Fruit fly (Drosophila melanogaster) whole organism, embryonic: ENCODE results near the gene CG10413.
A peak's percentile ranks its signal among the peaks of the same experiment; 100 is the strongest.

Experiments
- CG11723 ChIP-seq: fragments of 200-800 bp; sonication (Bioruptor generic); optimal IDR thresholded peaks from 2 replicates; lab custom pipeline; 2017; ENCODE audit warnings: missing biosample characterization, mild to moderate bottlenecking, missing genetic modification characterization
- CG12299 ChIP-seq: fragments of 200-800 bp; sonication (Bioruptor generic); optimal IDR thresholded peaks from 2 replicates; lab custom pipeline; 2018; ENCODE audit warnings: missing biosample characterization, mild to moderate bottlenecking, missing genetic modification characterization
- CG1233 ChIP-seq: fragments of 200-800 bp; sonication (Bioruptor generic); optimal IDR thresholded peaks from 4 replicates; lab custom pipeline; 2018; ENCODE audit warnings: missing biosample characterization, mild to moderate bottlenecking, missing genetic modification characterization
- CG12744 ChIP-seq: fragments of 200-800 bp; sonication (Bioruptor generic); optimal IDR thresholded peaks from 2 replicates; lab custom pipeline; 2016; ENCODE audit warnings: missing biosample characterization, missing genetic modification characterization
- CG14667 ChIP-seq: fragments of 200-800 bp; sonication (Bioruptor generic); IDR thresholded peaks from 2 replicates; pipeline ENCODE4 v1.3.6; 2022; ENCODE audit warnings: missing biosample characterization, missing genetic modification characterization
- CG14965 ChIP-seq: fragments of 200-800 bp; sonication (Bioruptor generic); optimal IDR thresholded peaks from 2 replicates; lab custom pipeline; 2016; ENCODE audit warnings: missing biosample characterization, missing genetic modification characterization, borderline replicate concordance
- CG15479 ChIP-seq: fragments of 200-800 bp; sonication (Bioruptor generic); optimal IDR thresholded peaks from 3 replicates; lab custom pipeline; 2019; ENCODE audit warnings: missing biosample characterization, mild to moderate bottlenecking, missing genetic modification characterization, moderate library complexity
- CG2199 ChIP-seq: fragments of 200-800 bp; sonication (Bioruptor generic); IDR thresholded peaks from 3 replicates; pipeline ENCODE4 v1.3.6; 2022; ENCODE audit warnings: missing biosample characterization, missing genetic modification characterization
- CG2875 ChIP-seq: fragments of 200-800 bp; sonication (Bioruptor generic); optimal IDR thresholded peaks from 2 replicates; lab custom pipeline; 2017; ENCODE audit warnings: missing biosample characterization, mild to moderate bottlenecking, missing genetic modification characterization, missing genetic modification reagents
- CG31365 ChIP-seq: fragments of 200-800 bp; sonication (Bioruptor generic); optimal IDR thresholded peaks from 2 replicates; lab custom pipeline; 2018; ENCODE audit warnings: missing biosample characterization, mild to moderate bottlenecking, missing genetic modification characterization
- CG4328 ChIP-seq: fragments of 200-800 bp; sonication (Bioruptor generic); optimal IDR thresholded peaks from 3 replicates; lab custom pipeline; 2017; ENCODE audit warnings: missing biosample characterization, missing genetic modification reagents, missing genetic modification characterization
- CG4360 ChIP-seq: fragments of 200-800 bp; sonication (Bioruptor generic); IDR thresholded peaks from 2 replicates; pipeline ENCODE4 v1.3.6; 2022; ENCODE audit warnings: missing biosample characterization, missing genetic modification characterization
- CG4707 ChIP-seq: fragments of 200-800 bp; sonication (Bioruptor generic); optimal IDR thresholded peaks from 2 replicates; lab custom pipeline; 2018; ENCODE audit warnings: missing biosample characterization, mild to moderate bottlenecking, missing genetic modification characterization, moderate library complexity
- CG4730 ChIP-seq: fragments of 200-800 bp; sonication (Bioruptor generic); IDR thresholded peaks from 2 replicates; pipeline ENCODE4 v1.3.6; 2022; ENCODE audit warnings: missing biosample characterization, missing genetic modification characterization
- CG8089 ChIP-seq: fragments of 200-800 bp; sonication (Bioruptor generic); optimal IDR thresholded peaks from 3 replicates; lab custom pipeline; 2016; ENCODE audit warnings: missing biosample characterization, missing genetic modification characterization
- CG8281 ChIP-seq: fragments of 200-800 bp; sonication (Bioruptor generic); optimal IDR thresholded peaks from 2 replicates; lab custom pipeline; 2018; ENCODE audit warnings: missing biosample characterization, mild to moderate bottlenecking, missing genetic modification characterization, moderate library complexity
- CHES-1-like ChIP-seq: fragments of 200-800 bp; sonication (Bioruptor generic); optimal IDR thresholded peaks from 2 replicates; lab custom pipeline; 2016; ENCODE audit warnings: missing biosample characterization, missing genetic modification characterization
- Dip3 ChIP-seq: fragments of 200-800 bp; sonication (Bioruptor generic); optimal IDR thresholded peaks from 3 replicates; lab custom pipeline; 2016; ENCODE audit warnings: missing biosample characterization, missing genetic modification characterization
- Doc3 ChIP-seq: fragments of 200-800 bp; sonication (Bioruptor generic); IDR thresholded peaks from 3 replicates; pipeline ENCODE4 v1.3.6; 2022; ENCODE audit warnings: missing biosample characterization, missing genetic modification characterization; ENCODE audit not compliant: partially characterized antibody
- E2f2 ChIP-seq: fragments of 200-800 bp; sonication (Bioruptor generic); IDR thresholded peaks from 2 replicates; pipeline ENCODE4 v1.3.6; 2022; ENCODE audit warnings: missing biosample characterization, missing genetic modification characterization
- Fer2 ChIP-seq: fragments of 200-800 bp; sonication (Bioruptor generic); optimal IDR thresholded peaks from 2 replicates; lab custom pipeline; 2018; ENCODE audit warnings: missing biosample characterization, mild to moderate bottlenecking, missing genetic modification characterization, moderate library complexity
- Fer3 ChIP-seq: fragments of 200-800 bp; sonication (Bioruptor generic); optimal IDR thresholded peaks from 2 replicates; lab custom pipeline; 2018; ENCODE audit warnings: missing biosample characterization, mild to moderate bottlenecking, missing genetic modification characterization, moderate library complexity
- Six4 ChIP-seq: fragments of 200-800 bp; sonication (Bioruptor generic); optimal IDR thresholded peaks from 2 replicates; lab custom pipeline; 2016; ENCODE audit warnings: missing biosample characterization, missing genetic modification characterization
- Stat92E ChIP-seq, 3 experiments: fragments of >200 bp in 2 of 3; fragments of 200-800 bp in 1 of 3; sonication (Bioruptor generic) in 1 of 3; optimal IDR thresholded peaks; 2 replicates each; lab custom pipeline; 2017 to 2019; ENCODE audit warnings: missing biosample characterization in 3 of 3, missing genetic modification characterization in 3 of 3, mild to moderate bottlenecking in 1 of 3, moderate library complexity in 1 of 3
- Vsx1 ChIP-seq: fragments of 200-800 bp; sonication (Bioruptor generic); optimal IDR thresholded peaks from 2 replicates; lab custom pipeline; 2017; ENCODE audit warnings: missing biosample characterization, mild to moderate bottlenecking, missing genetic modification characterization, missing genetic modification reagents
- ab ChIP-seq: fragments of 200-800 bp; sonication (Bioruptor generic); optimal IDR thresholded peaks from 2 replicates; lab custom pipeline; 2016; ENCODE audit warnings: missing biosample characterization, missing genetic modification characterization
- al ChIP-seq: fragments of 200-800 bp; sonication (Bioruptor generic); IDR thresholded peaks from 2 replicates; pipeline ENCODE4 v1.3.6; 2022; ENCODE audit warnings: missing biosample characterization, missing genetic modification characterization
- ash1 ChIP-seq: fragments of 200-800 bp; sonication (Bioruptor generic); optimal IDR thresholded peaks from 2 replicates; lab custom pipeline; 2018; ENCODE audit warnings: missing biosample characterization, mild to moderate bottlenecking, missing genetic modification characterization
- bab2 ChIP-seq: fragments of 200-800 bp; sonication (Bioruptor generic); optimal IDR thresholded peaks from 2 replicates; lab custom pipeline; 2016; ENCODE audit warnings: missing biosample characterization, missing genetic modification characterization
- cato ChIP-seq: fragments of 200-800 bp; sonication (Bioruptor generic); optimal IDR thresholded peaks from 2 replicates; lab custom pipeline; 2016; ENCODE audit warnings: missing biosample characterization, missing genetic modification characterization, borderline replicate concordance
- chif ChIP-seq, 2 experiments: fragments of 200-800 bp; sonication (Bioruptor generic); optimal IDR thresholded peaks; 3 replicates each; lab custom pipeline; 2016; ENCODE audit warnings: missing biosample characterization in 2 of 2, missing genetic modification characterization in 2 of 2
- dmrt11E ChIP-seq: fragments of 200-800 bp; sonication (Bioruptor generic); optimal IDR thresholded peaks from 3 replicates; lab custom pipeline; 2018; ENCODE audit warnings: missing biosample characterization, mild to moderate bottlenecking, missing genetic modification characterization, moderate library complexity
- fu2 ChIP-seq: fragments of 200-800 bp; sonication (Bioruptor generic); optimal IDR thresholded peaks from 2 replicates; lab custom pipeline; 2016; ENCODE audit warnings: missing biosample characterization, missing genetic modification characterization
- gcm ChIP-seq: fragments of 200-800 bp; sonication (Bioruptor generic); optimal IDR thresholded peaks from 2 replicates; lab custom pipeline; 2019; ENCODE audit warnings: missing biosample characterization, mild to moderate bottlenecking, missing genetic modification characterization, moderate library complexity
- grau ChIP-seq: fragments of 200-800 bp; optimal IDR thresholded peaks from 3 replicates; lab custom pipeline; 2019; ENCODE audit warnings: missing biosample characterization, mild to moderate bottlenecking, missing genetic modification characterization, moderate library complexity
- grn ChIP-seq: fragments of 200-800 bp; sonication (Bioruptor generic); optimal IDR thresholded peaks from 3 replicates; lab custom pipeline; 2017; ENCODE audit warnings: missing biosample characterization, missing genetic modification characterization
- hb ChIP-seq: fragments of 200-800 bp; sonication (Bioruptor generic); IDR thresholded peaks from 3 replicates; pipeline ENCODE4 v1.3.6; 2022; ENCODE audit warnings: missing biosample characterization, missing genetic modification characterization; ENCODE audit not compliant: partially characterized antibody
- knrl ChIP-seq: fragments of 200-800 bp; sonication (Bioruptor generic); IDR thresholded peaks from 3 replicates; pipeline ENCODE4 v1.3.6; 2022; ENCODE audit warnings: missing biosample characterization, missing genetic modification characterization; ENCODE audit not compliant: partially characterized antibody
- lbe ChIP-seq: fragments of 200-800 bp; sonication (Bioruptor generic); optimal IDR thresholded peaks from 2 replicates; lab custom pipeline; 2016; ENCODE audit warnings: missing biosample characterization, mild to moderate bottlenecking, missing genetic modification characterization
- odd ChIP-seq: fragments of 200-800 bp; sonication (Bioruptor generic); optimal IDR thresholded peaks from 2 replicates; lab custom pipeline; 2017; ENCODE audit warnings: missing biosample characterization, mild to moderate bottlenecking, missing genetic modification characterization
- p53 ChIP-seq: fragments of 200-800 bp; sonication (Bioruptor generic); optimal IDR thresholded peaks from 2 replicates; lab custom pipeline; 2016; ENCODE audit warnings: missing biosample characterization, missing genetic modification characterization
- pb ChIP-seq: fragments of 200-800 bp; sonication (Bioruptor generic); optimal IDR thresholded peaks from 3 replicates; lab custom pipeline; 2016; ENCODE audit warnings: missing biosample characterization, missing genetic modification characterization
- pum ChIP-seq: fragments of 200-800 bp; sonication (Bioruptor generic); optimal IDR thresholded peaks from 2 replicates; lab custom pipeline; 2016; ENCODE audit warnings: missing biosample characterization, missing genetic modification characterization
- run ChIP-seq: fragments of 200-800 bp; sonication (Bioruptor generic); optimal IDR thresholded peaks from 3 replicates; lab custom pipeline; 2018; ENCODE audit warnings: missing biosample characterization, mild to moderate bottlenecking, missing genetic modification characterization
- tap ChIP-seq: fragments of 200-800 bp; optimal IDR thresholded peaks from 3 replicates; lab custom pipeline; 2019; ENCODE audit warnings: missing biosample characterization, mild to moderate bottlenecking, missing genetic modification characterization, moderate library complexity
- ttk ChIP-seq: fragments of 200-800 bp; sonication (Bioruptor generic); IDR thresholded peaks from 2 replicates; pipeline ENCODE4 v2.1.2; 2022; ENCODE audit warnings: missing biosample characterization, missing genetic modification characterization
- twi ChIP-seq: fragments of 200-800 bp; optimal IDR thresholded peaks from 2 replicates; lab custom pipeline; 2019; ENCODE audit warnings: missing biosample characterization, mild to moderate bottlenecking, missing genetic modification characterization, moderate library complexity
- zf30C ChIP-seq: fragments of 200-800 bp; sonication (Bioruptor generic); optimal IDR thresholded peaks from 3 replicates; lab custom pipeline; 2018; ENCODE audit warnings: missing biosample characterization, mild to moderate bottlenecking, missing genetic modification characterization

The CG10413 gene

dm6 chr2L:18621357-18622211 is 16.5 kb upstream of the CG10413 start (continued):
- peak; percentile 19 for TF ChIP-seq CG8281
- peak; percentile 1 for TF ChIP-seq CG4328 (GFP tag; lab: Kevin White, UChicago)
- TF ChIP-seq CG15479: no peak
- TF ChIP-seq CG2199 (GFP tag; lab: Robert Waterston, UW): 0 out of 3 replicates have a peak, but pooled peaks have one; percentile 43
- TF ChIP-seq cato (GFP tag; lab: Kevin White, UChicago): peak; percentile 17
- TF ChIP-seq tap (tag; lab: Kevin White, UChicago): peak; percentile 85
- no peak for TF ChIP-seq knrl (GFP tag; lab: Robert Waterston, UW)
- TF ChIP-seq CG14965 (GFP tag; lab: Kevin White, UChicago): no peak
- peak; percentile 86 for TF ChIP-seq grau (tag; lab: Kevin White, UChicago)
- peak; percentile 80 for TF ChIP-seq lbe (GFP tag; lab: Kevin White, UChicago)
- TF ChIP-seq fu2 (GFP tag; lab: Kevin White, UChicago): peak; percentile 60
- peak; percentile 76 for TF ChIP-seq CG1233
- TF ChIP-seq twi (tag; lab: Kevin White, UChicago): peak; percentile 66
- TF ChIP-seq dmrt11E (tag; lab: Kevin White, UChicago): peak; percentile 66
- TF ChIP-seq pb: no peak
- TF ChIP-seq CG2875 (GFP tag; lab: Kevin White, UChicago): peak; percentile 32
- TF ChIP-seq pum (GFP tag; lab: Kevin White, UChicago): no peak
- TF ChIP-seq CG4360 (GFP tag; lab: Robert Waterston, UW): no peak
- peak; percentile 57 for TF ChIP-seq Vsx1 (GFP tag; lab: Kevin White, UChicago)
- TF ChIP-seq CG8089 (GFP tag; lab: Kevin White, UChicago): no peak
- TF ChIP-seq CG12744 (GFP tag; lab: Kevin White, UChicago): peak; percentile 35
- no peak for TF ChIP-seq CG31365 (tag; lab: Kevin White, UChicago)
- TF ChIP-seq ttk (GFP tag; lab: Robert Waterston, UW): peak; percentile 64; the same call in 1 of the 2 replicates
- peak; percentile 89 for TF ChIP-seq grn (GFP tag; lab: Kevin White, UChicago)
- peak; percentile 85 for TF ChIP-seq run (tag; lab: Kevin White, UChicago)
- TF ChIP-seq bab2 (GFP tag; lab: Kevin White, UChicago): peak; percentile 50
- peak; percentile 60 for TF ChIP-seq E2f2 (GFP tag; lab: Robert Waterston, UW)
- TF ChIP-seq p53 (GFP tag; lab: Kevin White, UChicago): no peak
- TF ChIP-seq Doc3 (GFP tag; lab: Robert Waterston, UW): no peak
- peak; percentile 51 to 55 for TF ChIP-seq chif (GFP tag; optimal IDR thresholded peaks at IDR 0.05; lab: Kevin White, UChicago)
- TF ChIP-seq CG14667 (GFP tag; lab: Robert Waterston, UW): peak; percentile 65
- TF ChIP-seq CG12299 (tag; lab: Kevin White, UChicago): peak; percentile 63
- TF ChIP-seq CG4707: no peak
- peak; percentile 74 for TF ChIP-seq gcm (GFP tag; lab: Kevin White, UChicago)
- TF ChIP-seq Fer3: peak; percentile 87
- peak; percentile 57 for TF ChIP-seq al (GFP tag; lab: Robert Waterston, UW)
- peak; percentile 53; the same call in 1 of the 2 replicates for TF ChIP-seq CG4730 (GFP tag; lab: Robert Waterston, UW)
- TF ChIP-seq ab (GFP tag; lab: Kevin White, UChicago): no peak
- TF ChIP-seq ash1 (GFP tag; lab: Kevin White, UChicago): no peak
- TF ChIP-seq zf30C (GFP tag; lab: Kevin White, UChicago): peak; percentile 74
- peak; percentile 1 for TF ChIP-seq CHES-1-like
- TF ChIP-seq Six4 (GFP tag; lab: Kevin White, UChicago): peak; percentile 58
- peak; percentile 67 for TF ChIP-seq Fer2 (tag; lab: Kevin White, UChicago)
- TF ChIP-seq odd: peak; percentile 54
- peak; percentile 48 for TF ChIP-seq Dip3 (GFP tag; lab: Kevin White, UChicago)
- no peak for TF ChIP-seq hb (GFP tag; lab: Robert Waterston, UW)
- TF ChIP-seq CG11723: peak; percentile 44
- no peak for TF ChIP-seq Stat92E (GFP tag; optimal IDR thresholded peaks at IDR 0.05; lab: Kevin White, UChicago)
